Worm (Caenorhabditis elegans) whole organism, L2 larva: ENCODE data around the gene ceh-14.

Experiments
- C34F6.9 ChIP-seq: fragments of 150-350 bp; optimal IDR thresholded peaks from 2 replicates; lab custom pipeline; 2014; ENCODE audit warnings: missing biosample characterization, missing genetic modification characterization
- F13H6.1 ChIP-seq: sonication (generic microtip); optimal IDR thresholded peaks from 2 replicates; lab custom pipeline; 2016; ENCODE audit warnings: missing genetic modification characterization, missing compliant biosample characterization
- R02D3.7 ChIP-seq: fragments of 150-350 bp; optimal IDR thresholded peaks from 2 replicates; lab custom pipeline; 2014; ENCODE audit warnings: missing biosample characterization, missing genetic modification characterization
- Y55F3AM.14 ChIP-seq: fragments of 200-800 bp; sonication (Bioruptor generic); optimal IDR thresholded peaks from 2 replicates; lab custom pipeline; 2018; ENCODE audit warnings: mild to moderate bottlenecking, missing genetic modification characterization, missing compliant biosample characterization
- ZK546.5 ChIP-seq: sonication (generic microtip); optimal IDR thresholded peaks from 2 replicates; lab custom pipeline; 2017; ENCODE audit warnings: missing biosample characterization, missing genetic modification characterization
- alr-1 ChIP-seq: fragments of 150-350 bp; optimal IDR thresholded peaks from 2 replicates; lab custom pipeline; 2014; ENCODE audit warnings: missing biosample characterization, missing genetic modification characterization
- ama-1 ChIP-seq: fragments of 150-350 bp; optimal IDR thresholded peaks from 2 replicates; lab custom pipeline; 2018; ENCODE audit warnings: inconsistent platforms
- blmp-1 ChIP-seq: sonication (generic microtip); optimal IDR thresholded peaks from 2 replicates; lab custom pipeline; 2017; ENCODE audit warnings: missing genetic modification characterization, mild to moderate bottlenecking, missing compliant biosample characterization, antibody characterized with exemption, moderate library complexity; ENCODE audit not compliant: insufficient read depth
- ceh-82 ChIP-seq: fragments of 150-350 bp; optimal IDR thresholded peaks from 2 replicates; lab custom pipeline; 2014; ENCODE audit warnings: missing biosample characterization, missing genetic modification characterization
- dmd-4 ChIP-seq: sonication (generic microtip); optimal IDR thresholded peaks from 2 replicates; lab custom pipeline; 2017; ENCODE audit warnings: missing biosample characterization, missing genetic modification characterization
- egl-27 ChIP-seq: sonication (generic microtip); optimal IDR thresholded peaks from 3 replicates; lab custom pipeline; 2017; ENCODE audit warnings: missing biosample characterization, missing genetic modification reagents, missing genetic modification characterization
- elt-1 ChIP-seq: fragments of 150-350 bp; optimal IDR thresholded peaks from 2 replicates; lab custom pipeline; 2014; ENCODE audit warnings: missing biosample characterization, missing genetic modification characterization
- elt-3 ChIP-seq: sonication (generic microtip); optimal IDR thresholded peaks from 2 replicates; lab custom pipeline; 2017; ENCODE audit warnings: missing biosample characterization, missing genetic modification characterization
- gmeb-1 ChIP-seq: fragments of 150-350 bp; optimal IDR thresholded peaks from 2 replicates; lab custom pipeline; 2014; ENCODE audit warnings: missing biosample characterization, missing genetic modification characterization
- lin-13 ChIP-seq: fragments of 150-350 bp; optimal IDR thresholded peaks from 2 replicates; lab custom pipeline; 2014; ENCODE audit warnings: missing biosample characterization, missing genetic modification reagents, missing genetic modification characterization
- lin-39 ChIP-seq: fragments of 150-350 bp; optimal IDR thresholded peaks from 2 replicates; lab custom pipeline; 2014; ENCODE audit warnings: missing biosample characterization, missing genetic modification reagents, missing genetic modification characterization
- lsy-2 ChIP-seq, 2 experiments: fragments of 150-350 bp in 1 of 2; sonication (generic microtip) in 1 of 2; optimal IDR thresholded peaks; 2 replicates each; lab custom pipeline; 2014 to 2017; ENCODE audit warnings: missing biosample characterization in 2 of 2, missing genetic modification characterization in 2 of 2
- mab-5 ChIP-seq: fragments of 150-350 bp; optimal IDR thresholded peaks from 2 replicates; lab custom pipeline; 2014; ENCODE audit warnings: missing biosample characterization, missing genetic modification characterization
- mbf-1 ChIP-seq: sonication (generic microtip); optimal IDR thresholded peaks from 2 replicates; lab custom pipeline; 2017; ENCODE audit warnings: missing biosample characterization, missing genetic modification characterization
- mdl-1 ChIP-seq, 2 experiments: fragments of 150-350 bp in 1 of 2; sonication (generic microtip) in 1 of 2; optimal IDR thresholded peaks; 2 replicates each; lab custom pipeline; 2017; ENCODE audit warnings: missing biosample characterization in 2 of 2, missing genetic modification characterization in 2 of 2
- nhr-10 ChIP-seq: sonication (generic microtip); optimal IDR thresholded peaks from 2 replicates; lab custom pipeline; 2017; ENCODE audit warnings: missing biosample characterization, missing genetic modification characterization
- nhr-11 ChIP-seq: fragments of 150-350 bp; optimal IDR thresholded peaks from 2 replicates; lab custom pipeline; 2014; ENCODE audit warnings: missing biosample characterization, missing genetic modification characterization
- nhr-12 ChIP-seq: fragments of 150-350 bp; optimal IDR thresholded peaks from 2 replicates; lab custom pipeline; 2014; ENCODE audit warnings: missing biosample characterization, missing genetic modification characterization
- nhr-129 ChIP-seq: fragments of 150-350 bp; optimal IDR thresholded peaks from 2 replicates; lab custom pipeline; 2014; ENCODE audit warnings: missing biosample characterization, missing genetic modification characterization
- nhr-21 ChIP-seq: fragments of 150-350 bp; optimal IDR thresholded peaks from 2 replicates; lab custom pipeline; 2014; ENCODE audit warnings: missing biosample characterization, missing genetic modification characterization
- nhr-23 ChIP-seq: fragments of 150-350 bp; optimal IDR thresholded peaks from 2 replicates; lab custom pipeline; 2014; ENCODE audit warnings: missing biosample characterization, missing genetic modification reagents, missing genetic modification characterization
- nhr-237 ChIP-seq: fragments of 150-350 bp; optimal IDR thresholded peaks from 2 replicates; lab custom pipeline; 2014; ENCODE audit warnings: missing biosample characterization, missing genetic modification characterization
- nhr-25 ChIP-seq: fragments of 150-350 bp; sonication (generic microtip); optimal IDR thresholded peaks from 3 replicates; lab custom pipeline; 2014; ENCODE audit warnings: missing biosample characterization, missing genetic modification characterization
- nhr-77 ChIP-seq: fragments of 150-350 bp; optimal IDR thresholded peaks from 2 replicates; lab custom pipeline; 2014; ENCODE audit warnings: missing biosample characterization, missing genetic modification characterization
- peb-1 ChIP-seq: fragments of 150-350 bp; optimal IDR thresholded peaks from 2 replicates; lab custom pipeline; 2014; ENCODE audit warnings: missing biosample characterization, missing genetic modification characterization
- sem-4 ChIP-seq: fragments of 150-350 bp; optimal IDR thresholded peaks from 2 replicates; lab custom pipeline; 2014; ENCODE audit warnings: missing biosample characterization, missing genetic modification reagents, missing genetic modification characterization
- skn-1 ChIP-seq: sonication (generic microtip); optimal IDR thresholded peaks from 2 replicates; lab custom pipeline; 2017; ENCODE audit warnings: missing biosample characterization, missing genetic modification characterization
- sma-3 ChIP-seq: sonication (generic microtip); optimal IDR thresholded peaks from 2 replicates; lab custom pipeline; 2016; ENCODE audit warnings: missing genetic modification reagents, missing genetic modification characterization, missing compliant biosample characterization
- sma-9 ChIP-seq, 2 experiments: fragments of 150-350 bp in 1 of 2; sonication (generic microtip) in 1 of 2; optimal IDR thresholded peaks; 2 replicates each; lab custom pipeline; 2014 to 2016; ENCODE audit warnings: missing genetic modification characterization in 2 of 2, mild to moderate bottlenecking in 1 of 2, missing biosample characterization in 1 of 2, missing compliant biosample characterization in 1 of 2, missing genetic modification reagents in 1 of 2, moderate library complexity in 1 of 2
- unc-39 ChIP-seq: fragments of 150-350 bp; optimal IDR thresholded peaks from 2 replicates; lab custom pipeline; 2014; ENCODE audit warnings: missing biosample characterization, missing genetic modification characterization
- unc-55 ChIP-seq: fragments of 150-350 bp; sonication (generic microtip); optimal IDR thresholded peaks from 3 replicates; lab custom pipeline; 2014; ENCODE audit warnings: missing biosample characterization, missing genetic modification reagents, missing genetic modification characterization
- unc-62 ChIP-seq: fragments of 150-350 bp; optimal IDR thresholded peaks from 2 replicates; lab custom pipeline; 2014; ENCODE audit warnings: missing biosample characterization, missing genetic modification reagents, missing genetic modification characterization
- zag-1 ChIP-seq: fragments of 150-350 bp; optimal IDR thresholded peaks from 2 replicates; lab custom pipeline; 2014; ENCODE audit warnings: missing biosample characterization, missing genetic modification characterization
- ztf-1 ChIP-seq: fragments of 200-800 bp; sonication (Bioruptor generic); conservative IDR thresholded peaks from 2 replicates; pipeline ENCODE4 v1.3.6; 2022; ENCODE audit warnings: missing genetic modification characterization, missing compliant biosample characterization
- ztf-11 ChIP-seq: sonication (generic microtip); optimal IDR thresholded peaks from 2 replicates; lab custom pipeline; 2017; ENCODE audit warnings: missing biosample characterization, missing genetic modification characterization
- ztf-4 ChIP-seq: fragments of 150-350 bp; optimal IDR thresholded peaks from 2 replicates; lab custom pipeline; 2014; ENCODE audit warnings: missing biosample characterization, missing genetic modification characterization

ceh-14 gene

DNA sequence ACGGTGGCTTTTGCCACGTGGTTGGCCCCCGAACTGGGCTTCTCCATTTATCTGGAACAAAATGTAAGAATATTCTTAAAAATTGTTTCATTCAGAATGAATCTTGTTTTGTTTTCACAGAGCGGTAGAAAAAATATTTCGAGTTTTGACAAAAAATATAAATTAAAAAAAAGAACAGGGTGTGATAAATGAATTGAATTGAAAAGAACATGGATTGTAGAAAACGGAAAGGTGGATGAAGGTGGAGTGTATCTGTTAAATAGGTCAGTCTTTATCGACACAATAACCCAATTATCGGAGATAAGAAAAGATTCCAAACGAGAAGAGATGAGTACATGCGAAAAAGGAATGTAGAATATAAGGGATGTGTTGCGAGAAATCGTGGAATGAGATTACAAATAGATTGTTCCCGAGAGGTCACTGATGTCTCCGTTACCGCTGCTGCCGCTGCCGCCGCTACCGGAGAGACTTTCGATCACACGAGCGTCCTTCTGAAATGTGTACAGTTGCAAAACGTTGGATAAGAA is 5.3 kb upstream of the ceh-14 start, which contains the start of gene dpy-7:
Gene dpy-7 (minus strand): TSS at position 51 of the 527 bp plus-strand sequence.
- no peak for TF ChIP-seq ztf-1 (GFP tag; lab: Robert Waterston, UW)
- TF ChIP-seq nhr-21 (tag; lab: Kevin White, UChicago): peak; percentile 35
- TF ChIP-seq sma-9 (GFP tag; optimal IDR thresholded peaks at IDR 0.05; lab: Kevin White, UChicago): peak; percentile 4
- TF ChIP-seq sma-9 (tag; optimal IDR thresholded peaks at IDR 0.05; lab: Kevin White, UChicago): no peak
- TF ChIP-seq elt-1 (tag; lab: Kevin White, UChicago): peak; percentile 65
- no peak for TF ChIP-seq sma-3
- no peak for TF ChIP-seq ztf-4 (tag; lab: Kevin White, UChicago)
- TF ChIP-seq ZK546.5 (tag; lab: Kevin White, UChicago): no peak
- no peak for TF ChIP-seq nhr-12

- TF ChIP-seq zag-1 (tag; lab: Kevin White, UChicago): no peak
- no peak for TF ChIP-seq nhr-77 (tag; lab: Kevin White, UChicago)
- TF ChIP-seq nhr-129 (tag; lab: Kevin White, UChicago): no peak
- no peak for TF ChIP-seq egl-27 (tag; lab: Kevin White, UChicago)
- TF ChIP-seq unc-39 (tag; lab: Kevin White, UChicago): no peak
- TF ChIP-seq elt-1 (tag; lab: Kevin White, UChicago): no peak
- TF ChIP-seq unc-55: no peak
- TF ChIP-seq mab-5 (tag; lab: Kevin White, UChicago): no peak
- TF ChIP-seq sma-3: no peak
- TF ChIP-seq nhr-11: no peak
- no peak for TF ChIP-seq elt-3 (tag; lab: Kevin White, UChicago)
- no peak for TF ChIP-seq dmd-4 (tag; lab: Kevin White, UChicago)
- no peak for TF ChIP-seq nhr-23 (tag; lab: Kevin White, UChicago)
- no peak for TF ChIP-seq nhr-21 (tag; lab: Kevin White, UChicago)
- TF ChIP-seq ceh-82 (tag; lab: Kevin White, UChicago): no peak
- no peak for TF ChIP-seq sem-4 (tag; lab: Kevin White, UChicago)
- no peak for TF ChIP-seq blmp-1
Observed at ce11 chrX:7536869-7537268, 4.3 kb upstream of the ceh-14 start.

- TF ChIP-seq nhr-77 (tag; lab: Kevin White, UChicago) (no peak), nhr-10 (tag; lab: Kevin White, UChicago) (no peak), ZK546.5 (tag; lab: Kevin White, UChicago) (no peak), F13H6.1 (no peak), ztf-11 (no peak), mdl-1 (tag; optimal IDR thresholded peaks at IDR 0.05; lab: Kevin White, UChicago) (no peak), ztf-1 (GFP tag; lab: Robert Waterston, UW) (no peak)
Observed at ce11 chrX:7534454-7534853, 1.9 kb upstream of the ceh-14 start.

- TF ChIP-seq sma-9 (GFP tag; optimal IDR thresholded peaks at IDR 0.05; lab: Kevin White, UChicago) (no peak), sma-9 (tag; optimal IDR thresholded peaks at IDR 0.05; lab: Kevin White, UChicago) (no peak), mab-5 (tag; lab: Kevin White, UChicago) (no peak), alr-1 (tag; lab: Kevin White, UChicago) (no peak), peb-1 (no peak), unc-62 (GFP tag; lab: Kevin White, UChicago) (no peak), R02D3.7 (tag; lab: Kevin White, UChicago) (no peak), unc-39 (tag; lab: Kevin White, UChicago) (no peak), blmp-1 (no peak), gmeb-1 (no peak), mdl-1 (tag; optimal IDR thresholded peaks at IDR 0.05; lab: Kevin White, UChicago) (no peak), nhr-25 (tag; lab: Kevin White, UChicago) (no peak), sma-3 (no peak), nhr-11 (no peak), nhr-77 (tag; lab: Kevin White, UChicago) (no peak), nhr-12 (no peak), nhr-21 (tag; lab: Kevin White, UChicago) (no peak)
- TF ChIP-seq, all 48 proteins: peak for 0
Observed at ce11 chrX:7525271-7525670, 7.3 kb downstream of the ceh-14 start, which contains the start of gene F46C8.3. Gene F46C8.3 (plus strand): TSS chrX:7525571.

ce11 chrX:7523799-7524198 is 8.7 kb downstream of the ceh-14 start:
- TF ChIP-seq elt-3 (tag; lab: Kevin White, UChicago) (no peak), lin-39 (tag; lab: Kevin White, UChicago) (no peak), egl-27 (tag; lab: Kevin White, UChicago) (no peak), ZK546.5 (tag; lab: Kevin White, UChicago) (no peak), skn-1 (tag; lab: Kevin White, UChicago) (no peak), nhr-129 (tag; lab: Kevin White, UChicago) (peak; percentile 45), sma-9 (GFP tag; optimal IDR thresholded peaks at IDR 0.05; lab: Kevin White, UChicago) (peak; percentile 57), sma-9 (tag; optimal IDR thresholded peaks at IDR 0.05; lab: Kevin White, UChicago) (no peak), Y55F3AM.14 (no peak), gmeb-1 (no peak), mbf-1 (no peak), nhr-237 (tag; lab: Kevin White, UChicago) (no peak), ztf-1 (GFP tag; lab: Robert Waterston, UW) (no peak), nhr-77 (tag; lab: Kevin White, UChicago) (no peak), C34F6.9 (tag; lab: Kevin White, UChicago) (peak; percentile 8), ama-1 (no peak), lsy-2 (tag; optimal IDR thresholded peaks at IDR 0.05; lab: Kevin White, UChicago) (peak in 1 of 2 experiments; percentile 38), lin-13 (GFP tag; lab: Kevin White, UChicago) (no peak), nhr-12 (no peak), sma-3 (no peak), nhr-21 (tag; lab: Kevin White, UChicago) (no peak), ceh-82 (tag; lab: Kevin White, UChicago) (no peak), F13H6.1 (peak; percentile 84), dmd-4 (tag; lab: Kevin White, UChicago) (no peak), nhr-25 (tag; lab: Kevin White, UChicago) (no peak), ztf-11 (no peak)
